Worm (Caenorhabditis elegans) whole organism, L1 larva: ENCODE data around the gene srsx-28.
A peak's percentile ranks its signal among the peaks of the same experiment; 100 is the strongest.

Source experiments
- C04F5.9 ChIP-seq: sonication (generic microtip); optimal IDR thresholded peaks from 2 replicates; lab custom pipeline; 2016; ENCODE audit warnings: missing genetic modification characterization, missing compliant biosample characterization
- C16A3.4 ChIP-seq: fragments of 150-350 bp; optimal IDR thresholded peaks from 2 replicates; lab custom pipeline; 2014; ENCODE audit warnings: missing biosample characterization, missing genetic modification characterization
- C34B4.2 ChIP-seq: sonication (generic microtip); optimal IDR thresholded peaks from 2 replicates; lab custom pipeline; 2017; ENCODE audit warnings: mild to moderate bottlenecking, missing genetic modification characterization, missing compliant biosample characterization
- F16B12.6 ChIP-seq: fragments of 150-350 bp; optimal IDR thresholded peaks from 2 replicates; lab custom pipeline; 2014; ENCODE audit warnings: missing biosample characterization, missing genetic modification characterization
- Y116A8C.19 ChIP-seq: sonication (generic microtip); optimal IDR thresholded peaks from 2 replicates; lab custom pipeline; 2016; ENCODE audit warnings: missing compliant biosample characterization, missing genetic modification characterization, borderline replicate concordance
- alr-1 ChIP-seq: fragments of 200-800 bp; sonication (Bioruptor generic); optimal IDR thresholded peaks from 2 replicates; lab custom pipeline; 2018; ENCODE audit warnings: borderline replicate concordance, mild to moderate bottlenecking, missing genetic modification characterization, missing compliant biosample characterization
- aly-2 ChIP-seq: fragments of 150-350 bp; optimal IDR thresholded peaks from 2 replicates; lab custom pipeline; 2014; ENCODE audit warnings: missing biosample characterization, missing genetic modification characterization
- ceh-63 ChIP-seq: fragments of 200-800 bp; sonication (Bioruptor generic); optimal IDR thresholded peaks from 2 replicates; lab custom pipeline; 2018; ENCODE audit warnings: mild to moderate bottlenecking, missing genetic modification characterization, missing compliant biosample characterization
- ceh-82 ChIP-seq, 3 experiments: fragments of 150-350 bp in 1 of 3; sonication (generic microtip) in 2 of 3; optimal IDR thresholded peaks; 2 replicates each; lab custom pipeline; 2014 to 2017; ENCODE audit warnings: missing biosample characterization in 3 of 3, missing genetic modification characterization in 3 of 3
- ceh-90 ChIP-seq: sonication (generic microtip); optimal IDR thresholded peaks from 2 replicates; lab custom pipeline; 2016; ENCODE audit warnings: missing genetic modification characterization, missing compliant biosample characterization
- ces-1 ChIP-seq: fragments of 150-350 bp; optimal IDR thresholded peaks from 2 replicates; lab custom pipeline; 2014; ENCODE audit warnings: missing biosample characterization, missing genetic modification reagents, missing genetic modification characterization
- dpl-1 ChIP-seq, 3 experiments: fragments of 150-350 bp in 2 of 3; sonication (generic microtip) in 1 of 3; optimal IDR thresholded peaks; 2 replicates each; lab custom pipeline; 2014 to 2017; ENCODE audit warnings: missing biosample characterization in 3 of 3, missing genetic modification characterization in 3 of 3, missing genetic modification reagents in 3 of 3
- egl-27 ChIP-seq, 2 experiments: fragments of 150-350 bp in 1 of 2; sonication (generic microtip); optimal IDR thresholded peaks; 3 replicates each; lab custom pipeline; 2017 to 2018; ENCODE audit warnings: missing biosample characterization in 2 of 2, missing genetic modification characterization in 2 of 2, missing genetic modification reagents in 2 of 2
- elt-2 ChIP-seq: sonication (generic microtip); optimal IDR thresholded peaks from 2 replicates; lab custom pipeline; 2016; ENCODE audit warnings: missing genetic modification characterization, mild to moderate bottlenecking, inconsistent platforms, missing compliant biosample characterization, missing genetic modification reagents
- fkh-10 ChIP-seq: sonication (generic microtip); optimal IDR thresholded peaks from 2 replicates; lab custom pipeline; 2017; ENCODE audit warnings: missing biosample characterization, missing genetic modification reagents, missing genetic modification characterization
- fos-1 ChIP-seq: fragments of 150-350 bp; optimal IDR thresholded peaks from 2 replicates; lab custom pipeline; 2014; ENCODE audit warnings: missing biosample characterization, missing genetic modification characterization
- grh-1 ChIP-seq: fragments of 200-800 bp; sonication (Bioruptor generic); IDR thresholded peaks from 2 replicates; pipeline ENCODE4 v1.3.6; 2022; ENCODE audit warnings: missing genetic modification reagents, missing genetic modification characterization, missing compliant biosample characterization
- hlh-17 ChIP-seq: fragments of 200-800 bp; sonication (Bioruptor generic); optimal IDR thresholded peaks from 2 replicates; lab custom pipeline; 2018; ENCODE audit warnings: missing genetic modification characterization, mild to moderate bottlenecking, missing compliant biosample characterization, moderate library complexity, borderline replicate concordance
- hlh-4 ChIP-seq: sonication (generic microtip); optimal IDR thresholded peaks from 2 replicates; lab custom pipeline; 2016; ENCODE audit warnings: mild to moderate bottlenecking, missing genetic modification characterization, missing compliant biosample characterization
- isw-1 ChIP-seq: fragments of 200-800 bp; sonication (Bioruptor generic); IDR thresholded peaks from 2 replicates; pipeline ENCODE4 v1.3.6; 2022; ENCODE audit warnings: missing genetic modification characterization, missing compliant biosample characterization
- lin-13 ChIP-seq: fragments of 150-350 bp; optimal IDR thresholded peaks from 2 replicates; lab custom pipeline; 2014; ENCODE audit warnings: missing biosample characterization, missing genetic modification reagents, missing genetic modification characterization
- lin-15B ChIP-seq: fragments of 150-350 bp; sonication (generic microtip); optimal IDR thresholded peaks from 3 replicates; lab custom pipeline; 2014; ENCODE audit warnings: missing biosample characterization, missing genetic modification characterization
- lin-35 ChIP-seq, 2 experiments: fragments of 150-350 bp; optimal IDR thresholded peaks; 2 replicates each; lab custom pipeline; 2014; ENCODE audit warnings: missing biosample characterization in 2 of 2, missing genetic modification characterization in 2 of 2, missing genetic modification reagents in 2 of 2
- lin-39 ChIP-seq: fragments of 150-350 bp; optimal IDR thresholded peaks from 2 replicates; lab custom pipeline; 2014; ENCODE audit warnings: missing biosample characterization, missing genetic modification reagents, missing genetic modification characterization
- lir-3 ChIP-seq: sonication (generic microtip); optimal IDR thresholded peaks from 2 replicates; lab custom pipeline; 2016; ENCODE audit warnings: mild to moderate bottlenecking, missing genetic modification characterization, moderate library complexity, missing compliant biosample characterization; ENCODE audit not compliant: poor library complexity
- lsy-2 ChIP-seq, 2 experiments: fragments of 150-350 bp; optimal IDR thresholded peaks; 2 replicates each; lab custom pipeline; 2014; ENCODE audit warnings: missing biosample characterization in 2 of 2, missing genetic modification characterization in 2 of 2
- mdl-1 ChIP-seq, 2 experiments: fragments of 150-350 bp; optimal IDR thresholded peaks; 2 replicates each; lab custom pipeline; 2014 to 2017; ENCODE audit warnings: missing biosample characterization in 2 of 2, missing genetic modification characterization in 2 of 2, inconsistent platforms in 1 of 2
- mep-1 ChIP-seq: fragments of 150-350 bp; optimal IDR thresholded peaks from 2 replicates; lab custom pipeline; 2014; ENCODE audit warnings: missing biosample characterization, missing genetic modification characterization
- nhr-12 ChIP-seq: sonication (generic microtip); optimal IDR thresholded peaks from 2 replicates; lab custom pipeline; 2017; ENCODE audit warnings: missing biosample characterization, missing genetic modification characterization
- nhr-19 ChIP-seq: fragments of 200-800 bp; sonication (Bioruptor generic); conservative IDR thresholded peaks from 2 replicates; pipeline ENCODE4 v1.3.6; 2022; ENCODE audit warnings: missing genetic modification characterization, missing compliant biosample characterization
- nhr-20 ChIP-seq: sonication (generic microtip); optimal IDR thresholded peaks from 2 replicates; lab custom pipeline; 2016; ENCODE audit warnings: mild to moderate bottlenecking, missing genetic modification characterization, missing compliant biosample characterization
- nhr-237 ChIP-seq: fragments of 150-350 bp; optimal IDR thresholded peaks from 2 replicates; lab custom pipeline; 2014; ENCODE audit warnings: missing biosample characterization, missing genetic modification characterization
- nhr-47 ChIP-seq: sonication (generic microtip); optimal IDR thresholded peaks from 2 replicates; lab custom pipeline; 2016; ENCODE audit warnings: mild to moderate bottlenecking, missing genetic modification characterization, moderate library complexity, missing compliant biosample characterization
- nhr-71 ChIP-seq: sonication (generic microtip); optimal IDR thresholded peaks from 2 replicates; lab custom pipeline; 2016; ENCODE audit warnings: mild to moderate bottlenecking, missing genetic modification characterization, moderate library complexity, missing compliant biosample characterization
- nhr-77 ChIP-seq: fragments of 150-350 bp; optimal IDR thresholded peaks from 2 replicates; lab custom pipeline; 2014; ENCODE audit warnings: missing biosample characterization, missing genetic modification characterization
- nhr-90 ChIP-seq: sonication (generic microtip); optimal IDR thresholded peaks from 2 replicates; lab custom pipeline; 2016; ENCODE audit warnings: mild to moderate bottlenecking, missing genetic modification characterization, missing compliant biosample characterization; ENCODE audit not compliant: poor library complexity
- pag-3 ChIP-seq: sonication (generic microtip); optimal IDR thresholded peaks from 2 replicates; lab custom pipeline; 2017; ENCODE audit warnings: missing genetic modification characterization, mild to moderate bottlenecking, missing compliant biosample characterization, antibody characterized with exemption, borderline replicate concordance; ENCODE audit not compliant: insufficient read depth
- pax-3 ChIP-seq: fragments of 200-800 bp; sonication (Bioruptor generic); optimal IDR thresholded peaks from 2 replicates; lab custom pipeline; 2018; ENCODE audit warnings: mild to moderate bottlenecking, missing genetic modification characterization, moderate library complexity, missing compliant biosample characterization
- pqm-1 ChIP-seq: sonication (generic microtip); optimal IDR thresholded peaks from 3 replicates; lab custom pipeline; 2017; ENCODE audit warnings: missing biosample characterization, missing genetic modification characterization
- skn-1 ChIP-seq: fragments of 150-350 bp; optimal IDR thresholded peaks from 2 replicates; lab custom pipeline; 2014; ENCODE audit warnings: missing biosample characterization, missing genetic modification characterization
- snpc-4 ChIP-seq: fragments of 150-350 bp; optimal IDR thresholded peaks from 2 replicates; lab custom pipeline; 2014; ENCODE audit warnings: missing biosample characterization, missing genetic modification characterization
- snu-23 ChIP-seq: sonication (generic microtip); optimal IDR thresholded peaks from 2 replicates; lab custom pipeline; 2016; ENCODE audit warnings: missing genetic modification characterization, missing compliant biosample characterization
- sox-4 ChIP-seq: sonication (generic microtip); optimal IDR thresholded peaks from 2 replicates; lab custom pipeline; 2016; ENCODE audit warnings: missing genetic modification characterization, missing compliant biosample characterization
- swsn-7 ChIP-seq: sonication (generic microtip); optimal IDR thresholded peaks from 2 replicates; lab custom pipeline; 2016; ENCODE audit warnings: missing genetic modification characterization, missing compliant biosample characterization
- unc-130 ChIP-seq: fragments of 150-350 bp; optimal IDR thresholded peaks from 2 replicates; lab custom pipeline; 2017; ENCODE audit warnings: missing biosample characterization, missing genetic modification characterization, inconsistent platforms
- xbp-1 ChIP-seq: sonication (generic microtip); optimal IDR thresholded peaks from 2 replicates; lab custom pipeline; 2016; ENCODE audit warnings: missing genetic modification characterization, missing compliant biosample characterization
- zag-1 ChIP-seq: fragments of 150-350 bp; optimal IDR thresholded peaks from 2 replicates; lab custom pipeline; 2014; ENCODE audit warnings: missing biosample characterization, missing genetic modification characterization
- zip-4 ChIP-seq: fragments of 200-800 bp; sonication (Bioruptor generic); optimal IDR thresholded peaks from 2 replicates; lab custom pipeline; 2018; ENCODE audit warnings: mild to moderate bottlenecking, missing genetic modification characterization, moderate library complexity, missing compliant biosample characterization
- ztf-11 ChIP-seq, 2 experiments: sonication (generic microtip); optimal IDR thresholded peaks; 2 replicates each; lab custom pipeline; 2016 to 2017; ENCODE audit warnings: missing genetic modification characterization in 2 of 2, missing biosample characterization in 1 of 2, missing compliant biosample characterization in 1 of 2

The srsx-28 gene

ce11 chrV:10174632-10175075 is 22.3 kb downstream of the srsx-28 start (continued):
- no peak for TF ChIP-seq elt-2 (tag; lab: Kevin White, UChicago)
- TF ChIP-seq fkh-10 (GFP tag; lab: Kevin White, UChicago) = peak; percentile 97

- TF ChIP-seq ceh-90 = peak; percentile 35
- TF ChIP-seq ces-1 (GFP tag; lab: Kevin White, UChicago) = no peak
- TF ChIP-seq lin-35 (GFP tag; optimal IDR thresholded peaks at IDR 0.05; lab: Kevin White, UChicago) = peak; percentile 50 to 76
- peak; percentile 41 for TF ChIP-seq lin-15B
- TF ChIP-seq fos-1 (tag; lab: Kevin White, UChicago) = no peak
- TF ChIP-seq fkh-10 (GFP tag; lab: Kevin White, UChicago) = no peak
- TF ChIP-seq pqm-1 (tag; lab: Kevin White, UChicago) = no peak
- TF ChIP-seq alr-1 (tag; lab: Kevin White, UChicago) = no peak
- TF ChIP-seq nhr-71 (tag; lab: Kevin White, UChicago) = peak; percentile 84
- peak; percentile 85 for TF ChIP-seq nhr-47 (tag; lab: Kevin White, UChicago)
- TF ChIP-seq isw-1 (GFP tag; lab: Robert Waterston, UW) = peak; percentile 63
- TF ChIP-seq lsy-2 (tag; optimal IDR thresholded peaks at IDR 0.05; lab: Kevin White, UChicago) = peak; percentile 52 to 81
- TF ChIP-seq nhr-90 (tag; lab: Kevin White, UChicago) = peak; percentile 80
- TF ChIP-seq dpl-1 (GFP tag; optimal IDR thresholded peaks at IDR 0.05; lab: Kevin White, UChicago) = peak; percentile 32 to 56 (median 39)
- no peak for TF ChIP-seq Y116A8C.19 (tag; lab: Kevin White, UChicago)
- peak; percentile 23 for TF ChIP-seq nhr-237
- TF ChIP-seq lin-39 = no peak
- TF ChIP-seq grh-1 (GFP tag; lab: Robert Waterston, UW) = peak; percentile 91
- TF ChIP-seq lin-13 (GFP tag; lab: Kevin White, UChicago) = peak; percentile 40
- no peak for TF ChIP-seq C34B4.2 (tag; lab: Kevin White, UChicago)
- peak; percentile 78 for TF ChIP-seq ceh-63 (GFP tag; lab: Kevin White, UChicago)
- TF ChIP-seq snu-23 (GFP tag; lab: Kevin White, UChicago) = peak; percentile 81
- TF ChIP-seq nhr-19 (GFP tag; lab: Robert Waterston, UW) = peak; percentile 77
- TF ChIP-seq nhr-20 (tag; lab: Kevin White, UChicago) = peak; percentile 85
- TF ChIP-seq hlh-17 (GFP tag; lab: Kevin White, UChicago) = no peak
- peak; percentile 70 for TF ChIP-seq nhr-77 (tag; lab: Kevin White, UChicago)
- no peak for TF ChIP-seq aly-2 (tag; lab: Kevin White, UChicago)
- TF ChIP-seq elt-2 (tag; lab: Kevin White, UChicago) = peak; percentile 24
- peak; percentile 83 for TF ChIP-seq lir-3
- TF ChIP-seq mdl-1 (tag; optimal IDR thresholded peaks at IDR 0.05; lab: Kevin White, UChicago) = no peak
- TF ChIP-seq sox-4 = peak; percentile 41
- no peak for TF ChIP-seq zip-4
- peak; percentile 44 for TF ChIP-seq C16A3.4 (tag; lab: Kevin White, UChicago)
- TF ChIP-seq pax-3 = peak; percentile 78
- TF ChIP-seq unc-130 (tag; lab: Kevin White, UChicago) = peak; percentile 39
- peak in 1 of 2 experiments; percentile 60 for TF ChIP-seq ztf-11 (tag; optimal IDR thresholded peaks at IDR 0.05; lab: Kevin White, UChicago)
- no peak for TF ChIP-seq F16B12.6 (tag; lab: Kevin White, UChicago)
- TF ChIP-seq swsn-7 (tag; lab: Kevin White, UChicago) = peak; percentile 71
- TF ChIP-seq zag-1 (tag; lab: Kevin White, UChicago) = no peak
- peak; percentile 54 for TF ChIP-seq snpc-4 (tag; lab: Kevin White, UChicago)
- peak; percentile 34 for TF ChIP-seq skn-1
- TF ChIP-seq nhr-12 = no peak
- TF ChIP-seq ceh-82 (tag; optimal IDR thresholded peaks at IDR 0.05; lab: Kevin White, UChicago) = no peak
- TF ChIP-seq pag-3 = peak; percentile 41
- TF ChIP-seq xbp-1 (tag; lab: Kevin White, UChicago) = peak; percentile 79
- peak; percentile 52 for TF ChIP-seq C04F5.9
- peak; percentile 37 for TF ChIP-seq mep-1 (tag; lab: Kevin White, UChicago)
- no peak for TF ChIP-seq egl-27 (tag; optimal IDR thresholded peaks at IDR 0.05; lab: Kevin White, UChicago)
- TF ChIP-seq hlh-4 (tag; lab: Kevin White, UChicago) = peak; percentile 24
Observed at ce11 chrV:10178166-10178565, 25.8 kb downstream of the srsx-28 start.
